Worm (Caenorhabditis elegans): ENCODE data around the gene lyst-1.

lyst-1 gene

DNA sequence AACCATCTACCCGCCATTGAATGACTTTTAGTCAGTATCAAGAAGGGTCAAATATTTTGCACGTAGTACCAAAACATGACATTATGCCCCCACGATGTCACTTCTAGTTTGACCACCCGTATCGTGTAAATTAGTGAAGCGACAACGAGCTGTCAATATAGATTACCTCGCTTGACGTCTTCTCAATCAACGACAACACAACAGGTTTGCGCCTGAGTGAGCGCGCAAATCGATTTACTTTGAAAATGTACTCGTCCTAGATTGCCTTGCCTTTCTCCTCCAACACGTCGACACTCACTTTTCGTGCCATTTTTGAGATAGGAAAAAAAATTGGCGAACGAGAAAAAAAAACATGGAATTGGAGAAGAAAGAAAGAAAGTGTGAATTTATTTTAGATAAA, 39.7 kb upstream of the lyst-1 start:
- TF ChIP-seq ceh-13 (GFP tag; optimal IDR thresholded peaks at IDR 0.05) (no peak), tbx-37 (GFP tag; conservative IDR thresholded peaks at IDR 0.05) (no peak), F13C5.2 (tag; optimal IDR thresholded peaks at IDR 0.05) (no peak)

DNA sequence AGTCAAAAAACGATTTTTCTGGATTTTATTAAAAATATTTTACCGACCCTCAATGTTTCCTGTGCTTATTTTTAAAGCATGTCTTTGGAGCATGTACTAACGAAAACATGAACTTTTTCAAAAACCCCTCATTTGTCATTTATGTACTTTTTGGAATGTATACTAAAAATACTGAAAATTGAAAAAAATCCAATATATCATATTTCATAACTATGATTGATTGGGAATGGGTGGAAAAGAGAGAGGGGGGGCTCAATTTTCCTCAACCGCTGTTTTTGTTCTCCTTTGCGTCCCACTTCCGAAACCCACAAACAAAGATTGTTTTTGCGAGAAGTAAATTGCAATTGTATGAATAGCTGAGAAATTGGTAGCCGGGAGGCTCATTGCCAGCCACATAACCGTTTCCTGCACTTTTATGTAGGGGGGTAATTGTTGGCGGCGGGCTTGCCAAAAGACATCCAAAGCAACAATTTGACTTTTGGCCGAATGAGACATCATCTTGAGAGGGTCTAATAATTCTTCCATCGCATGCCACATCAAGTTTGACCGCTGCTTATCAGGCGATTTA, 39.0 kb upstream of the lyst-1 start:
- TF ChIP-seq sea-1 (GFP tag; conservative IDR thresholded peaks at IDR 0.05) (no peak), hmg-4 (GFP tag; optimal IDR thresholded peaks at IDR 0.05) (peak; percentile 35), F13C5.2 (tag; optimal IDR thresholded peaks at IDR 0.05) (no peak), B0310.2 (tag; optimal IDR thresholded peaks at IDR 0.05) (no peak), ceh-36 (tag; optimal IDR thresholded peaks at IDR 0.05) (no peak)

DNA sequence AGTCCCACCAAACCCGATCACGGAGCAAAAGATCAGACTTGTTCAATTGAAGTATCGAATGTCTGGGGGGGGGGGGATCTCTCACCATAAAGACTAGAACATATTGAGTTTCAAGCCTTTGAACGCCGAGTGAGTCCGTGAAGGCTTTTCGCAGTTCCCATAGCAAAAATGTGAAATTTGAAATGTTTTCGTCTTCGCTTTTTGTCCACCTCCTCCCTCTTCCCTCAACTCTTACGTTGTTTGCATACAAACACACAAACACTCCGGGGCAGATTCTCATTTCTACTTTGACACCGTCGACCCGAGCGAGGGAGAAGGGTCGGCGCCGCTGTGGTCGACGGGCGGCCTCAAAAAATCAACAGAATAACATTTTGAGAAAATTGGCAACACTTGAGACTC, 38.1 kb upstream of the lyst-1 start:
- no peak for TF ChIP-seq hmbx-1 (tag; optimal IDR thresholded peaks at IDR 0.05)

DNA sequence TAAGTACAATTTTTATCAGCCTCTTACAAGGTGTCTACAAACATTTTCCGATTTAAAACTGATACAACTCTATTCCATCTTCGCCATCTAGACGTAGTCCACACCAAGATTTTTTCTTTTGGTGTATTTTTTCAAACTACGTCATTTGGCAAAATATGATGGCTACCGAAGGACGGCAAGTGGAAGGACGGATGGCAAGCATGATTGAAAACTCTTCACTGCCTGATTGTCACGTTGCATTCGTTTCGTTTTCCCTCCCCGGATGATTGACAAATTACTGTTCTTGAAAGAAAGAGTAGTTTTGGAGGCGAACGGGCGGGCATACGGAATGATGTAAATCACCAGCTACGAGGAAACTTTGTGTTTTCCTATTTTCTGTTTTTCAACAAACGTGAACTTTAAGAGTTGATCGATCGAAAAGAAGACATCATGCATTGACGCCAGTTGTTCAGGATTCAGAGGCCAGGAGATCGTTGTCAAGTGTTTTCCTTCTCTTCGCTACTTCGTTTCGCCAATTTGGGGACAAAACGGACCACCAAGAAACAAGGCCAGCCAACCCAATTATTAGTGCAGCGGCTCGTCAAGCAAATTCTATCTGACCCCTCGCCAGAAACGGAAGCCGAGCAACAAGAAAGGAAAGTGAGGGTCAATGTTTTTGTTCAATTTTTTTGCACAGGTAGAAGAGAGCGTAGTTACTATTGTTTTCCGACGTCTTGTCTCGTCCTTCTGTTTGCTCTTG, 37.6 kb upstream of the lyst-1 start:
- no peak for TF ChIP-seq B0310.2 (tag; optimal IDR thresholded peaks at IDR 0.05)
- TF ChIP-seq ceh-36 (tag; optimal IDR thresholded peaks at IDR 0.05), result no peak
- no peak for TF ChIP-seq aly-1 (tag; optimal IDR thresholded peaks at IDR 0.05)
- no peak for TF ChIP-seq ceh-13 (GFP tag; optimal IDR thresholded peaks at IDR 0.05)
- no peak for TF ChIP-seq hmbx-1 (tag; optimal IDR thresholded peaks at IDR 0.05)
- no peak for TF ChIP-seq tbx-11 (GFP tag; IDR thresholded peaks at IDR 0.05)
- TF ChIP-seq pes-1 (GFP tag; IDR thresholded peaks at IDR 0.05), result no peak
- TF ChIP-seq sea-1 (GFP tag; conservative IDR thresholded peaks at IDR 0.05), result no peak
- no peak for TF ChIP-seq scrt-1 (GFP tag; IDR thresholded peaks at IDR 0.05)
- no peak for TF ChIP-seq ets-7 (tag; optimal IDR thresholded peaks at IDR 0.05)
- TF ChIP-seq tra-4 (tag; optimal IDR thresholded peaks at IDR 0.05), result no peak
- TF ChIP-seq ama-1 (optimal IDR thresholded peaks at IDR 0.05), result no peak

DNA sequence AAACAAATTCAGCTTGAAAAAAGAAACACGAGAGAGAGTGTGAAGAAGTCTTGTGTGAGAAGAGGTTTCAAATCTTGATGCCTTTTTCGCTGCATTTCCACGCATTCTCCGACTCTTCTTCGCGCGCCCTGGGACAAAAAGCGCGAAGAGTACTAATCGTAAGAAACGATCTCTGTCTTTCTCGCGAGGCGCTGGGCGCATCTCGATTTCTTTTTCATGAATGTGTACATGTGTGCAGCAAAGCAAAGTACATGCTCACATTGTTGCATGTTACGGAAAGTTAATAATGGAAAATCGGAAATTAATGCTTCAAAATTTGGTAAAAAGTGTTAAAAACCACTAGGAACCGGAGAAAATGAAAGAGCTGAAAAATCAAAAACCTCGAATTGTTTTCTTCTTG, 36.6 kb upstream of the lyst-1 start:
- TF ChIP-seq F13C5.2 (tag; optimal IDR thresholded peaks at IDR 0.05) (no peak), ets-7 (tag; optimal IDR thresholded peaks at IDR 0.05) (no peak), tra-4 (tag; optimal IDR thresholded peaks at IDR 0.05) (no peak), aly-1 (tag; optimal IDR thresholded peaks at IDR 0.05) (no peak)

DNA sequence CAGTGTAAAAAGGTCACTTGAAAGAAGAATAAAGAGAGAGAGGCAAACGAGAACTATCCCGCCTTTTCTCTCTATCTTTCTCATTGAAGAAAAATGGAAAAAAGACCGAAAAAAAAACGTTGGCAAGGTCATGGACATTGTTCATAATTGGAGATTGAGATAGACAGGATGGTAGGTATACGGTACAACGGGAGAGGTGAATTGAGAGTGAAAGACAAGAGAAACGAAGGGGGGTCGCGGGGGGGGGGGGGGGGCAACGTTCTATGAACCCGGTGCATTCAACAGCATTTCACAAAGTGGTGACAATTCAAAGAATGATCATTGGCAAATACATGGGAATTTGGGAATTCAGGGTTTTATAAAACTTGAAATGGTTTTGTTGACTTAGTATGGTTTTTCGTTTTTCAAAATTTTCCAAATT, 35.9 kb upstream of the lyst-1 start:
- TF ChIP-seq ama-1 (optimal IDR thresholded peaks at IDR 0.05) (no peak), hmbx-1 (tag; optimal IDR thresholded peaks at IDR 0.05) (no peak), sea-1 (GFP tag; conservative IDR thresholded peaks at IDR 0.05) (no peak)

DNA sequence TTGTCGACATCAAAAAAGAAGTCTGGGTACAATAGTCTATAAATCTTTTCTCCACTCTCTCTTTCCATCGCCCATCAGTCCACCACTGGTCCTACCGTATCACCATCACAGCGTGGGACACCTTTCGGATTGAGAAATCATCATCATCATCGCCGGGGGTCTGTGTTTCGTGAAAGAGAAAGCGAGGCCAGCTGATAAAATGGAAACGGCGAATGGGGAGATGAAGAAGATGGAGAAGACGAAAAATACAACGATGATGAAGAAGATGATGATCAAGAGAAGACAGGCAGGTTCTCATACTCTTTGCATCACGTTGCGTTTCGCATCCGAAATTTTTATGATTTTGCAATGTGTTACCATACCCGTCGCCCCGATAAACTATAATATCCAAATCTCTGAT, 35.4 kb upstream of the lyst-1 start:
- TF ChIP-seq hmbx-1 (tag; optimal IDR thresholded peaks at IDR 0.05), result no peak

DNA sequence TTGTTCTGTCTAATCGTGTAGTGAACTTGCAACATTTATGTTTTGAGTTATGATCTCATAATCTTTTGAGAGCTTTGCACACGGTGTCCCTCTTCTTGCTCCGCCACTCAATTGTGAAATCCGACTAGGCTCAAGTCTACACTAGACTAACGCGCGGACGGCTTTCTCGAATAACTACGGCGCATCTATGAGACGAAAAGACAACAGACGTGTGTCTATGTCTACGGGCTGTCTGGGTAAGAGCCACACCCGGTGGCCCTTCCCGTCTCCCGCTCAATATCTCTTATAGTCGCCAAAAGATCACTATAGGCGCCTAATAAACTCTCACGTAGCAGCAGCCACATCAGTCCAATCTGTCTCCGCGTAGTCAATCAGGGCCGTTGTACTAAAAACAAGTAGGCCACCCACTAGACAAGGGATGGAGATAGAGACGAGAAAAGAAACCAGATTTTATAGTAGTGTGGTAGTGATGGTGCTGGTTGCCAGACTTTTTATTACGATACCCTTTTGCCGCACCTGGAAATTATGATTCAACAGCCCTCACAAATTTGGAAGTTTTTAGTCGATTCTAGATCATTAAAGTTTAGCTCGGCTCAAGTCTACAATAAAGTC, 34.8 kb upstream of the lyst-1 start:
- TF ChIP-seq ets-7 (tag; optimal IDR thresholded peaks at IDR 0.05), result no peak

DNA sequence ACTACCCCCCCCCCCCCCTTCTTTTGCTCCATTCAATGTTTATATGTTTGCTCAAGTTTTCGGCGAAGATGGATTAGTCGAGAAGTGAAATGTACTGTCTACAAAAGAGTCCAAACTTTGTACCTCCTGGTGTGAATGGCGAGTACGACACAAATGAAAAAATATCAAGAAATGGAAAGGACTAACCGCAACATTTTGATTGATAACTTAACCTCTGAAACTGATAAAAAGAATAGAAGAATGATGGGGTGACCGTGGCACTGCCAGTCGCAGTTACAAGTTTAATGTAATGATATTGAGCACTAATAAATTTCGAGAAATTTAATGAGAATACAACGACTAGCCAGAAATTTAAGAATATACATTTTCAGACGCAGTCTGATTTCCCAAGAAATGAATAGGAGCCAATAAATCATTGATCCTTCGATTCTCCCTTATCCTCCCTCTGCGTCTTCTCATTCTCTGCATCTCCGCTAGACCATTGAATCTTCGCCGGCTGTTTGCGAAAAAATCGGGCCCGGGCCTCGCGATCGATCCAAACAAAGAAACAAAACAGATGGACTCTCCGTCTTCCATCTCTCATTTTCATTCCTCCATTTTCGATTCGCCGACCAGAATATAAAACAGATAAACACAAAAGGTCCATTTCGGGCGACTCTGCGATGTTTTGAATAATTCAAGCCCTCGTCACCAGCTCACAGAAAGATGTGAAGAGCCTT, 33.9 kb upstream of the lyst-1 start:
- TF ChIP-seq pes-1 (GFP tag; IDR thresholded peaks at IDR 0.05), result no peak
- no peak for TF ChIP-seq flt-1 (GFP tag; IDR thresholded peaks at IDR 0.05)
- TF ChIP-seq hnd-1 (tag; optimal IDR thresholded peaks at IDR 0.05), result no peak
- TF ChIP-seq tra-4 (tag; optimal IDR thresholded peaks at IDR 0.05), result no peak

DNA sequence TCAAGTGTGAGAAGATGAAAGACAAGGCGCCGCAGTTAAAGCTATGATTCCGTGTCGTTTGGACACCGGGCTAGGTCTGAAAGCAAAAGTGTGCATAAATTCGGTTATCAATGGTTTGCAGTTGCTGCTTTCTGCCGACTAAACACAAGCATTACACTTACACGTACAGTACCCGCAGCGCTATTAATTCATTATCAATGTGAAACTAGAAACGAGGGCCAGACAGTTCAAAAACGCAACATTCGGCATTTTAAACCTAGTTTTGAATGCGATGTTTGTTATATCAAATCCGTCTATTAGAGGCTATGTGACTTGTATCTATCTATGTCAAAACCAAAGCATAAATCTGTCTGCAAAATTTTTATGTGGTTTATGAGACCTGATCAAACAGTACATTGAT, 33.0 kb upstream of the lyst-1 start:
- TF ChIP-seq scrt-1 (GFP tag; IDR thresholded peaks at IDR 0.05) (no peak), ama-1 (optimal IDR thresholded peaks at IDR 0.05) (no peak), ceh-13 (GFP tag; optimal IDR thresholded peaks at IDR 0.05) (no peak), hmbx-1 (tag; optimal IDR thresholded peaks at IDR 0.05) (no peak), B0310.2 (tag; optimal IDR thresholded peaks at IDR 0.05) (no peak), ets-7 (tag; optimal IDR thresholded peaks at IDR 0.05) (no peak), F13C5.2 (tag; optimal IDR thresholded peaks at IDR 0.05) (no peak), aly-1 (tag; optimal IDR thresholded peaks at IDR 0.05) (no peak), sea-1 (GFP tag; conservative IDR thresholded peaks at IDR 0.05) (no peak), tbx-37 (GFP tag; conservative IDR thresholded peaks at IDR 0.05) (no peak), hmg-4 (GFP tag; optimal IDR thresholded peaks at IDR 0.05) (no peak), pes-1 (GFP tag; IDR thresholded peaks at IDR 0.05) (no peak), ceh-36 (tag; optimal IDR thresholded peaks at IDR 0.05) (no peak)
